Worm (Caenorhabditis elegans) whole organism, mixed stage, embryonic: ENCODE measurements around the gene tbh-1.

Experiments
- blmp-1 ChIP-seq: fragments of 150-350 bp; optimal IDR thresholded peaks from 2 replicates; lab custom pipeline; 2014; ENCODE audit warnings: missing biosample characterization, missing genetic modification characterization
- ceh-83 ChIP-seq: fragments of 200-800 bp; sonication (Bioruptor generic); optimal IDR thresholded peaks from 2 replicates; lab custom pipeline; 2018; ENCODE audit warnings: mild to moderate bottlenecking, missing genetic modification characterization, missing compliant biosample characterization
- ces-1 ChIP-seq: fragments of 150-350 bp; optimal IDR thresholded peaks from 2 replicates; lab custom pipeline; 2014; ENCODE audit warnings: missing biosample characterization, missing genetic modification reagents, missing genetic modification characterization
- elt-1 ChIP-seq: sonication (generic microtip); optimal IDR thresholded peaks from 2 replicates; lab custom pipeline; 2017; ENCODE audit warnings: missing genetic modification characterization, mild to moderate bottlenecking, missing compliant biosample characterization, antibody characterized with exemption, moderate library complexity, borderline replicate concordance; ENCODE audit not compliant: insufficient read depth
- lsy-2 ChIP-seq: fragments of 150-350 bp; optimal IDR thresholded peaks from 2 replicates; lab custom pipeline; 2014; ENCODE audit warnings: missing biosample characterization, missing genetic modification characterization
- nhr-12 ChIP-seq: fragments of 150-350 bp; optimal IDR thresholded peaks from 2 replicates; lab custom pipeline; 2014; ENCODE audit warnings: missing biosample characterization, missing genetic modification characterization
- nhr-237 ChIP-seq: fragments of 150-350 bp; optimal IDR thresholded peaks from 2 replicates; lab custom pipeline; 2014; ENCODE audit warnings: missing biosample characterization, missing genetic modification characterization
- nhr-76 ChIP-seq: sonication (generic microtip); optimal IDR thresholded peaks from 2 replicates; lab custom pipeline; 2017; ENCODE audit warnings: missing biosample characterization, missing genetic modification characterization
- snpc-4 ChIP-seq: fragments of 150-350 bp; optimal IDR thresholded peaks from 2 replicates; lab custom pipeline; 2014; ENCODE audit warnings: missing biosample characterization, missing genetic modification characterization
- unc-120 ChIP-seq: sonication (generic microtip); optimal IDR thresholded peaks from 2 replicates; lab custom pipeline; 2017; ENCODE audit warnings: missing genetic modification characterization, missing compliant biosample characterization; ENCODE audit not compliant: poor library complexity, severe bottlenecking
- unc-62 ChIP-seq: fragments of 150-350 bp; optimal IDR thresholded peaks from 2 replicates; lab custom pipeline; 2014; ENCODE audit warnings: missing biosample characterization, missing genetic modification reagents, missing genetic modification characterization
- zip-8 ChIP-seq: fragments of 150-350 bp; optimal IDR thresholded peaks from 2 replicates; lab custom pipeline; 2014; ENCODE audit warnings: missing biosample characterization, missing genetic modification characterization
- ztf-11 ChIP-seq: fragments of 150-350 bp; optimal IDR thresholded peaks from 2 replicates; lab custom pipeline; 2014; ENCODE audit warnings: missing biosample characterization, missing genetic modification characterization

DNA sequence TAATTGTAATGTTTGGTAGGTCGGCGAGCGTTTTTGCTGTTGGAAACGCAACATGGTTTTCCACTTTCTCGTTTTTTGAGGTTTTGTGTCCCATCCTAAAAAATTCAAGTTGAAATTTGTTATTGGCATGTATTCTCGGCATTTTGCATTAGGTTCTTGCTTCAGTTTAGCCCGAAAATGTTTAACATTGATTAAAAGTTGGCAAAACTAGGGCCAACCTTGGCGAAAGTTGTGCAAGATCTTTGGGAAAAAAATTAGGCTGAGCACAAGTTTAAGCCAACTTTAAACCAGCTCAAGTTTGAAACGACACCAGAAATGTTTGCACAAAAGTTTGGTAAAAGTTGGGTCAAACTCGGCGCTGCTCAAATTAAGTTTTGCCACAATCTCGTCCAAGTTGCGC is 27.4 kb downstream of the tbh-1 start, which contains the start of gene exc-1:
- TF ChIP-seq snpc-4 (tag; lab: Kevin White, UChicago) (no peak), elt-1 (tag; lab: Kevin White, UChicago) (no peak), unc-62 (no peak), nhr-12 (tag; lab: Kevin White, UChicago) (no peak), nhr-76 (tag; lab: Kevin White, UChicago) (no peak), nhr-237 (tag; lab: Kevin White, UChicago) (no peak), ces-1 (GFP tag; lab: Kevin White, UChicago) (no peak), unc-120 (tag; lab: Kevin White, UChicago) (no peak), ztf-11 (no peak), lsy-2 (tag; lab: Kevin White, UChicago) (no peak), ceh-83 (no peak), blmp-1 (tag; lab: Kevin White, UChicago) (no peak), zip-8 (tag; lab: Kevin White, UChicago) (no peak)
